Fruit fly (Drosophila melanogaster): Measurements from ENCODE around the gene CG31141.

Gene CG31141

dm6 chr3R:23915042-23915428 lies 8.1 kb upstream of the CG31141 start (continued):
- TF ChIP-seq GATAd (GFP tag; optimal IDR thresholded peaks at IDR 0.05), result peak; percentile 19
- peak; percentile 80 for TF ChIP-seq CG32264 (GFP tag; optimal IDR thresholded peaks at IDR 0.05)
- peak; percentile 71 for TF ChIP-seq Jra (GFP tag; optimal IDR thresholded peaks at IDR 0.05)

dm6 chr3R:23915967-23916366 lies 7.1 kb upstream of the CG31141 start:
- peak; percentile 75 for TF ChIP-seq Sp1 (GFP tag; optimal IDR thresholded peaks at IDR 0.05)
- TF ChIP-seq pan (optimal IDR thresholded peaks at IDR 0.05), result no peak
- TF ChIP-seq GATAd (GFP tag; optimal IDR thresholded peaks at IDR 0.05), result no peak
- TF ChIP-seq Hr83 (GFP tag; optimal IDR thresholded peaks at IDR 0.05; ENCODE audit: poor library complexity, severe bottlenecking), result no peak
- peak; percentile 40 for TF ChIP-seq CG32264 (GFP tag; optimal IDR thresholded peaks at IDR 0.05)
- TF ChIP-seq dmrt93B (GFP tag; optimal IDR thresholded peaks at IDR 0.05), result peak; percentile 71
- no peak for TF ChIP-seq sv (GFP tag; optimal IDR thresholded peaks at IDR 0.05)
- TF ChIP-seq N (GFP tag; optimal IDR thresholded peaks at IDR 0.05), result no peak
- TF ChIP-seq brk (GFP tag; optimal IDR thresholded peaks at IDR 0.05), result peak; percentile 32
- TF ChIP-seq Hnf4 (GFP tag; optimal IDR thresholded peaks at IDR 0.05), result peak; percentile 68
- peak; percentile 59 for TF ChIP-seq sage (GFP tag; optimal IDR thresholded peaks at IDR 0.05)
- peak; percentile 62 for TF ChIP-seq psq (GFP tag; optimal IDR thresholded peaks at IDR 0.05)
- peak; percentile 1 for TF ChIP-seq CG9705 (GFP tag; optimal IDR thresholded peaks at IDR 0.05)
- peak; percentile 72 for TF ChIP-seq OdsH (GFP tag; optimal IDR thresholded peaks at IDR 0.05)
- TF ChIP-seq br (GFP tag; optimal IDR thresholded peaks at IDR 0.05), result peak; percentile 79
- TF ChIP-seq HLH106 (tag; optimal IDR thresholded peaks at IDR 0.05), result peak; percentile 79
- TF ChIP-seq woc (GFP tag; optimal IDR thresholded peaks at IDR 0.05), result peak; percentile 64
- TF ChIP-seq foxo (GFP tag; optimal IDR thresholded peaks at IDR 0.05), result peak in 1 of 2 experiments; percentile 85
- TF ChIP-seq Mio (GFP tag; optimal IDR thresholded peaks at IDR 0.05), result no peak
- TF ChIP-seq lola (GFP tag; optimal IDR thresholded peaks at IDR 0.05), result no peak
- peak; percentile 85 for TF ChIP-seq h (GFP tag; optimal IDR thresholded peaks at IDR 0.05)
- TF ChIP-seq Hr78 (GFP tag; optimal IDR thresholded peaks at IDR 0.05), result no peak
- no peak for TF ChIP-seq dl (GFP tag; optimal IDR thresholded peaks at IDR 0.05; ENCODE audit: insufficient read depth in 1 of 2, partially characterized antibody in 2 of 2)
- TF ChIP-seq tai (GFP tag; optimal IDR thresholded peaks at IDR 0.05), result peak; percentile 16
- TF ChIP-seq fru (GFP tag; optimal IDR thresholded peaks at IDR 0.05), result peak; percentile 86
- peak; percentile 77 for TF ChIP-seq rgr (GFP tag; optimal IDR thresholded peaks at IDR 0.05)
- no peak for TF ChIP-seq Rel (GFP tag; optimal IDR thresholded peaks at IDR 0.05)
- no peak for TF ChIP-seq Rel (tag; optimal IDR thresholded peaks at IDR 0.05)
- peak; percentile 72 for TF ChIP-seq ey (GFP tag; optimal IDR thresholded peaks at IDR 0.05)

DNA sequence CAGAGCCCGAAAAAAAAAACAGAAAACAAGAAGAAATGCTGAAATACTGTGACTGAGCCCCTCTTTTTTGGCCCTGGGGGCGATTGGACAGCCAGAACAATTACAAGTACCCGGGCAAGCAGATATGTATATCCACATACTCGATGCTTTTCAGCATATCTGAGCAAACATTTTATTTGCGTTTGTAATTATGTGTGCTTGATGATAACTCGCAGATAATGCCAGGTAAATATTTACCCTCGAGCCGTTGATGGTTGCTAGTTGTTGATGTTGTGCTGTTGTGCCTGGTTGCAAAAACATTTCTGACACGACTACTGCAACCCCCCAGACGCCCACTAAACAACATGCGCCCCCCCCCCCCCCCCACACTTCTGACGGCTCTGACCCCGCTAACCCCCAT lies 3.7 kb upstream of the CG31141 start:
- TF ChIP-seq Vsx2 (GFP tag; optimal IDR thresholded peaks at IDR 0.05; ENCODE audit: partially characterized antibody) (no peak), OdsH (GFP tag; optimal IDR thresholded peaks at IDR 0.05) (peak; percentile 6), rgr (GFP tag; optimal IDR thresholded peaks at IDR 0.05) (peak; percentile 32), dmrt93B (GFP tag; optimal IDR thresholded peaks at IDR 0.05) (no peak)

- TF ChIP-seq Dfd (GFP tag; optimal IDR thresholded peaks at IDR 0.05), result peak; percentile 95
- TF ChIP-seq Sp1 (GFP tag; optimal IDR thresholded peaks at IDR 0.05), result no peak
Observed at dm6 chr3R:23920387-23920786, 2.7 kb upstream of the CG31141 start.

dm6 chr3R:23920874-23921539 lies 2.1 kb upstream of the CG31141 start:
- no peak for TF ChIP-seq Vsx2 (GFP tag; optimal IDR thresholded peaks at IDR 0.05; ENCODE audit: partially characterized antibody)
- TF ChIP-seq Dif (GFP tag; optimal IDR thresholded peaks at IDR 0.05; ENCODE audit: partially characterized antibody), result no peak
- TF ChIP-seq dl (GFP tag; optimal IDR thresholded peaks at IDR 0.05; ENCODE audit: insufficient read depth in 1 of 2, partially characterized antibody in 2 of 2), result no peak
- peak; percentile 14 for TF ChIP-seq CG9705 (GFP tag; optimal IDR thresholded peaks at IDR 0.05)
- TF ChIP-seq tai (GFP tag; optimal IDR thresholded peaks at IDR 0.05), result no peak
- TF ChIP-seq CrebA (GFP tag; optimal IDR thresholded peaks at IDR 0.05; ENCODE audit: borderline replicate concordance), result no peak
- no peak for TF ChIP-seq Abd-B (GFP tag; optimal IDR thresholded peaks at IDR 0.05)
- no peak for TF ChIP-seq sv (GFP tag; optimal IDR thresholded peaks at IDR 0.05)
- TF ChIP-seq N (GFP tag; optimal IDR thresholded peaks at IDR 0.05), result no peak
- peak; percentile 50 for TF ChIP-seq h (GFP tag; optimal IDR thresholded peaks at IDR 0.05)
- no peak for TF ChIP-seq Myc (optimal IDR thresholded peaks at IDR 0.05)
- TF ChIP-seq ey (GFP tag; optimal IDR thresholded peaks at IDR 0.05), result peak; percentile 51
- no peak for TF ChIP-seq Dfd (GFP tag; optimal IDR thresholded peaks at IDR 0.05)
- TF ChIP-seq rgr (GFP tag; optimal IDR thresholded peaks at IDR 0.05), result peak; percentile 57
- TF ChIP-seq sage (GFP tag; optimal IDR thresholded peaks at IDR 0.05), result no peak
- no peak for TF ChIP-seq lola (GFP tag; optimal IDR thresholded peaks at IDR 0.05)
- no peak for TF ChIP-seq pan (optimal IDR thresholded peaks at IDR 0.05)
- TF ChIP-seq dmrt93B (GFP tag; optimal IDR thresholded peaks at IDR 0.05), result peak; percentile 21
- no peak for TF ChIP-seq Rel (GFP tag; optimal IDR thresholded peaks at IDR 0.05)
- TF ChIP-seq Rel (tag; optimal IDR thresholded peaks at IDR 0.05), result peak; percentile 42
- TF ChIP-seq GATAd (GFP tag; optimal IDR thresholded peaks at IDR 0.05), result no peak
- peak; percentile 66 for TF ChIP-seq br (GFP tag; optimal IDR thresholded peaks at IDR 0.05)
- peak; percentile 26 for TF ChIP-seq OdsH (GFP tag; optimal IDR thresholded peaks at IDR 0.05)
- TF ChIP-seq usp (GFP tag; optimal IDR thresholded peaks at IDR 0.05), result no peak
- no peak for TF ChIP-seq brk (GFP tag; optimal IDR thresholded peaks at IDR 0.05)
- no peak for TF ChIP-seq Jra (GFP tag; optimal IDR thresholded peaks at IDR 0.05)
- no peak for TF ChIP-seq Mio (GFP tag; optimal IDR thresholded peaks at IDR 0.05)
- TF ChIP-seq Hnf4 (GFP tag; optimal IDR thresholded peaks at IDR 0.05), result peak; percentile 12
- peak; percentile 55 for TF ChIP-seq HLH106 (tag; optimal IDR thresholded peaks at IDR 0.05)
- TF ChIP-seq fru (GFP tag; optimal IDR thresholded peaks at IDR 0.05), result peak; percentile 61
- no peak for TF ChIP-seq jim (GFP tag; optimal IDR thresholded peaks at IDR 0.05)

Measured in whole organism, wandering third instar larva.